Fruit fly (Drosophila melanogaster) whole organism, embryonic: ENCODE measurements around the gene CG34451.

Source experiments
- Aef1 ChIP-seq: fragments of 200-800 bp; sonication (Bioruptor generic); IDR thresholded peaks from 3 replicates; pipeline ENCODE4 v1.3.6; 2022; ENCODE audit warnings: missing biosample characterization, missing genetic modification characterization
- Antp ChIP-seq: fragments of 200-800 bp; sonication (Bioruptor generic); optimal IDR thresholded peaks from 3 replicates; lab custom pipeline; 2016; ENCODE audit warnings: missing biosample characterization, missing genetic modification characterization
- C15 ChIP-seq: fragments of 200-800 bp; sonication (Bioruptor generic); IDR thresholded peaks from 3 replicates; pipeline ENCODE4 v1.3.6; 2022; ENCODE audit warnings: missing biosample characterization, missing genetic modification characterization
- CG10979 ChIP-seq: fragments of 200-800 bp; sonication (Bioruptor generic); optimal IDR thresholded peaks from 2 replicates; lab custom pipeline; 2018; ENCODE audit warnings: missing biosample characterization, mild to moderate bottlenecking, missing genetic modification characterization, moderate library complexity
- CG11085 ChIP-seq: fragments of 200-800 bp; sonication (Bioruptor generic); IDR thresholded peaks from 2 replicates; pipeline ENCODE4 v1.3.6; 2022; ENCODE audit warnings: missing biosample characterization, missing genetic modification characterization
- CG11723 ChIP-seq: fragments of 200-800 bp; sonication (Bioruptor generic); optimal IDR thresholded peaks from 2 replicates; lab custom pipeline; 2017; ENCODE audit warnings: missing biosample characterization, mild to moderate bottlenecking, missing genetic modification characterization
- CG1233 ChIP-seq: fragments of 200-800 bp; sonication (Bioruptor generic); optimal IDR thresholded peaks from 4 replicates; lab custom pipeline; 2018; ENCODE audit warnings: missing biosample characterization, mild to moderate bottlenecking, missing genetic modification characterization
- CG12391 ChIP-seq: fragments of 200-800 bp; sonication (Bioruptor generic); optimal IDR thresholded peaks from 3 replicates; lab custom pipeline; 2018; ENCODE audit warnings: missing biosample characterization, mild to moderate bottlenecking, missing genetic modification characterization, moderate library complexity
- CG12744 ChIP-seq: fragments of 200-800 bp; sonication (Bioruptor generic); optimal IDR thresholded peaks from 2 replicates; lab custom pipeline; 2016; ENCODE audit warnings: missing biosample characterization, missing genetic modification characterization
- CG13424 ChIP-seq: fragments of 200-800 bp; sonication (Bioruptor generic); optimal IDR thresholded peaks from 2 replicates; lab custom pipeline; 2019; ENCODE audit warnings: missing biosample characterization, mild to moderate bottlenecking, missing genetic modification characterization, moderate library complexity
- CG15696 ChIP-seq: fragments of 200-800 bp; sonication (Bioruptor generic); optimal IDR thresholded peaks from 2 replicates; lab custom pipeline; 2019; ENCODE audit warnings: missing biosample characterization, mild to moderate bottlenecking, missing genetic modification characterization, moderate library complexity
- CG16863 ChIP-seq: fragments of 200-800 bp; sonication (Bioruptor generic); optimal IDR thresholded peaks from 3 replicates; lab custom pipeline; 2016; ENCODE audit warnings: missing biosample characterization, missing genetic modification characterization
- CG17912 ChIP-seq: fragments of 200-800 bp; sonication (Bioruptor generic); optimal IDR thresholded peaks from 2 replicates; lab custom pipeline; 2018; ENCODE audit warnings: missing biosample characterization, mild to moderate bottlenecking, missing genetic modification characterization
- CG18011 ChIP-seq: fragments of 200-800 bp; sonication (Bioruptor generic); optimal IDR thresholded peaks from 2 replicates; lab custom pipeline; 2017; ENCODE audit warnings: missing biosample characterization, missing genetic modification characterization, mild to moderate bottlenecking, moderate library complexity, missing genotype
- CG2889 ChIP-seq: fragments of 200-800 bp; sonication (Bioruptor generic); IDR thresholded peaks from 3 replicates; pipeline ENCODE4 v1.3.6; 2022; ENCODE audit warnings: missing biosample characterization, missing genetic modification characterization
- CG3065 ChIP-seq: fragments of 200-800 bp; sonication (Bioruptor generic); optimal IDR thresholded peaks from 2 replicates; lab custom pipeline; 2016; ENCODE audit warnings: missing biosample characterization, missing genetic modification characterization
- CG3281 ChIP-seq: fragments of 200-800 bp; sonication (Bioruptor generic); optimal IDR thresholded peaks from 3 replicates; lab custom pipeline; 2017; ENCODE audit warnings: missing biosample characterization, mild to moderate bottlenecking, missing genetic modification characterization
- CG34224 ChIP-seq: fragments of 200-800 bp; sonication (Bioruptor generic); IDR thresholded peaks from 3 replicates; pipeline ENCODE4 v1.3.6; 2022; ENCODE audit warnings: missing biosample characterization, missing genetic modification characterization; ENCODE audit not compliant: partially characterized antibody
- CG4282 ChIP-seq: fragments of 200-800 bp; sonication (Bioruptor generic); optimal IDR thresholded peaks from 2 replicates; lab custom pipeline; 2016; ENCODE audit warnings: missing biosample characterization, missing genetic modification characterization
- CG4730 ChIP-seq: fragments of 200-800 bp; sonication (Bioruptor generic); IDR thresholded peaks from 2 replicates; pipeline ENCODE4 v1.3.6; 2022; ENCODE audit warnings: missing biosample characterization, missing genetic modification characterization
- CG7963 ChIP-seq: fragments of 200-800 bp; sonication (Bioruptor generic); IDR thresholded peaks from 3 replicates; pipeline ENCODE4 v1.3.6; 2022; ENCODE audit warnings: missing biosample characterization, missing genetic modification characterization; ENCODE audit not compliant: partially characterized antibody
- CG8765 ChIP-seq: fragments of 200-800 bp; sonication (Bioruptor generic); IDR thresholded peaks from 2 replicates; pipeline ENCODE4 v1.3.6; 2022; ENCODE audit warnings: missing biosample characterization, missing genetic modification characterization
- CG9817 ChIP-seq: fragments of 200-800 bp; sonication (Bioruptor generic); optimal IDR thresholded peaks from 2 replicates; lab custom pipeline; 2018; ENCODE audit warnings: missing biosample characterization, mild to moderate bottlenecking, missing genetic modification characterization, moderate library complexity
- CTCF ChIP-seq: fragments of 200-800 bp; sonication (Bioruptor generic); optimal IDR thresholded peaks from 2 replicates; lab custom pipeline; 2017; ENCODE audit warnings: missing biosample characterization, mild to moderate bottlenecking, missing genetic modification characterization, moderate library complexity
- Dad ChIP-seq: fragments of 200-800 bp; sonication (Bioruptor generic); optimal IDR thresholded peaks from 3 replicates; lab custom pipeline; 2016; ENCODE audit warnings: missing biosample characterization, missing genetic modification characterization
- Fer2 ChIP-seq: fragments of 200-800 bp; sonication (Bioruptor generic); optimal IDR thresholded peaks from 2 replicates; lab custom pipeline; 2018; ENCODE audit warnings: missing biosample characterization, mild to moderate bottlenecking, missing genetic modification characterization, moderate library complexity
- Gsc ChIP-seq: fragments of 200-800 bp; sonication (Bioruptor generic); IDR thresholded peaks from 2 replicates; pipeline ENCODE4 v1.3.6; 2022; ENCODE audit warnings: missing biosample characterization, missing genetic modification characterization
- HLH4C ChIP-seq: fragments of 200-800 bp; sonication (Bioruptor generic); IDR thresholded peaks from 3 replicates; pipeline ENCODE4 v1.3.6; 2022; ENCODE audit warnings: missing biosample characterization, missing genetic modification characterization; ENCODE audit not compliant: partially characterized antibody
- Hand ChIP-seq: fragments of 200-800 bp; sonication (Bioruptor generic); optimal IDR thresholded peaks from 2 replicates; lab custom pipeline; 2017; ENCODE audit warnings: mild to moderate bottlenecking, missing biosample characterization, missing genetic modification reagents, missing genetic modification characterization
- HmgD ChIP-seq: fragments of 200-800 bp; sonication (Bioruptor generic); optimal IDR thresholded peaks from 3 replicates; lab custom pipeline; 2016; ENCODE audit warnings: missing biosample characterization, missing genetic modification characterization
- Med ChIP-seq: fragments of 200-800 bp; sonication (Bioruptor generic); peaks from one replicate; lab custom pipeline; 2016; ENCODE audit warnings: missing biosample characterization, missing genetic modification characterization, mild to moderate bottlenecking, inconsistent platforms, moderate library complexity
- Oli ChIP-seq: fragments of 200-800 bp; sonication (Bioruptor generic); optimal IDR thresholded peaks from 2 replicates; lab custom pipeline; 2018; ENCODE audit warnings: missing biosample characterization, mild to moderate bottlenecking, missing genetic modification characterization, moderate library complexity
- Sry-δ ChIP-seq: fragments of 200-800 bp; sonication (Bioruptor generic); optimal IDR thresholded peaks from 2 replicates; lab custom pipeline; 2016; ENCODE audit warnings: missing biosample characterization, missing genetic modification characterization
- Vsx1 ChIP-seq: fragments of 200-800 bp; sonication (Bioruptor generic); optimal IDR thresholded peaks from 2 replicates; lab custom pipeline; 2017; ENCODE audit warnings: missing biosample characterization, mild to moderate bottlenecking, missing genetic modification characterization, missing genetic modification reagents
- abd-A ChIP-seq: fragments of 200-800 bp; sonication (Bioruptor generic); optimal IDR thresholded peaks from 3 replicates; lab custom pipeline; 2019; ENCODE audit warnings: missing biosample characterization, mild to moderate bottlenecking, missing genetic modification characterization, moderate library complexity
- amos ChIP-seq: fragments of 200-800 bp; sonication (Bioruptor generic); IDR thresholded peaks from 2 replicates; pipeline ENCODE4 v1.3.6; 2022; ENCODE audit warnings: missing biosample characterization, missing genetic modification characterization; ENCODE audit not compliant: partially characterized antibody
- ash1 ChIP-seq: fragments of 200-800 bp; sonication (Bioruptor generic); optimal IDR thresholded peaks from 2 replicates; lab custom pipeline; 2018; ENCODE audit warnings: missing biosample characterization, mild to moderate bottlenecking, missing genetic modification characterization
- az2 ChIP-seq: fragments of 200-800 bp; sonication (Bioruptor generic); optimal IDR thresholded peaks from 3 replicates; lab custom pipeline; 2016; ENCODE audit warnings: missing biosample characterization, missing genetic modification characterization
- bab2 ChIP-seq: fragments of 200-800 bp; sonication (Bioruptor generic); optimal IDR thresholded peaks from 2 replicates; lab custom pipeline; 2016; ENCODE audit warnings: missing biosample characterization, missing genetic modification characterization
- chinmo ChIP-seq: fragments of 200-800 bp; sonication (Bioruptor generic); IDR thresholded peaks from 4 replicates; pipeline ENCODE4 v1.3.6; 2022; ENCODE audit warnings: missing biosample characterization, missing genetic modification characterization; ENCODE audit not compliant: partially characterized antibody
- da ChIP-seq: fragments of 200-800 bp; sonication (Bioruptor generic); optimal IDR thresholded peaks from 2 replicates; lab custom pipeline; 2016; ENCODE audit warnings: missing biosample characterization, missing genetic modification characterization
- dysf ChIP-seq: fragments of 200-800 bp; sonication (Bioruptor generic); IDR thresholded peaks from 3 replicates; pipeline ENCODE4 v1.3.6; 2022; ENCODE audit warnings: missing biosample characterization, missing genetic modification characterization
- exex ChIP-seq: fragments of 200-800 bp; sonication (Bioruptor generic); optimal IDR thresholded peaks from 4 replicates; lab custom pipeline; 2018; ENCODE audit warnings: missing biosample characterization, mild to moderate bottlenecking, missing genetic modification characterization, moderate library complexity
- fd96Cb ChIP-seq: fragments of 200-800 bp; sonication (Bioruptor generic); optimal IDR thresholded peaks from 2 replicates; lab custom pipeline; 2018; ENCODE audit warnings: missing biosample characterization, mild to moderate bottlenecking, missing genetic modification characterization, moderate library complexity
- jumu ChIP-seq: fragments of 200-800 bp; sonication (Bioruptor generic); optimal IDR thresholded peaks from 3 replicates; lab custom pipeline; 2016; ENCODE audit warnings: missing biosample characterization, missing genetic modification characterization
- lov ChIP-seq, 2 experiments: fragments of 200-800 bp in 1 of 2; fragments of >200 bp in 1 of 2; sonication (Bioruptor generic) in 1 of 2; IDR thresholded peaks in 1 of 2; optimal IDR thresholded peaks in 1 of 2; 2 replicates in 1 of 2; 3 replicates in 1 of 2; pipeline versions ENCODE4 v1.3.6 to Lab custom; 2017 to 2022; ENCODE audit warnings: missing biosample characterization in 1 of 2, missing genetic modification characterization in 1 of 2
- mam ChIP-seq: fragments of 200-800 bp; sonication (Bioruptor generic); optimal IDR thresholded peaks from 3 replicates; lab custom pipeline; 2016; ENCODE audit warnings: missing biosample characterization, missing genetic modification characterization
- pum ChIP-seq: fragments of 200-800 bp; sonication (Bioruptor generic); optimal IDR thresholded peaks from 2 replicates; lab custom pipeline; 2016; ENCODE audit warnings: missing biosample characterization, missing genetic modification characterization
- wek ChIP-seq: fragments of 200-800 bp; sonication (Bioruptor generic); optimal IDR thresholded peaks from 3 replicates; lab custom pipeline; 2018; ENCODE audit warnings: missing biosample characterization, mild to moderate bottlenecking, missing genetic modification characterization, moderate library complexity

Gene CG34451

DNA sequence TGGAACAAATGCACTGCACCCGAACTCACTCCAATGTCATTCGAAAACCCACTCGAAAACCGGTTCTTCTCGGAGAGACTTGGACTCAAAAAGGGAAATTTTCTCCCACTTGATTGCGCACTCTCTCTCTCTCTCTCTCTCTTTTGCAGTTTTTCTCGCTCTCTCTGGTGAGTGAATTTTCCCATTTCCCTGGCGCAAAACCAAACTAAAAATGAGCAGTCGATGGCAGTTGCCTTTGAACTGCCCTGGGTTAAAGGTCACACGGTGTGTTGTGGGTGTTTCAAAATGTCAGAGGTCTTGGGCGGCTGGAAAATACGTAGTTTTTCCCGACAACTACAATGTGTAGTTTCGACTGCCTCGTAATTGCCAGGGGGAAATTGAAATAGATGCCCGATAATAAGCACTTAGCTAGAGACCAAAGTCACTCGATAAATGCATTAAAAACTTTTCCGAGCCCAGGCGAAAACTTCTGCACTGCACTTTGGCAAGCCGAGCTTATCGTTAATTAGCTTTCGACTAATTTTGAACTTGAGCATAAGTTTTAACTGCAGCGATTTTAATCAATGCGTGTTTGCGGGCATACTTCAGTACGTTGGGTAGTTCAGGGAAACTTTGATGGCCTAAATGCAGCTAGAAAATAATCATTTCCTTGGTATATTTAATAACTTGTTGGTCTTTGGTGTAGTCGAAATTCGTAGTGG lies 37.6 kb upstream of the CG34451 start (continued):
- TF ChIP-seq HLH4C (GFP tag; lab: Robert Waterston, UW) = peak; percentile 57; the same call in 1 of the 3 replicates
- no peak for TF ChIP-seq dysf (GFP tag; lab: Robert Waterston, UW)
- no peak for TF ChIP-seq CG11085 (GFP tag; lab: Robert Waterston, UW)
- TF ChIP-seq Gsc = no peak
- TF ChIP-seq lov (optimal IDR thresholded peaks at IDR 0.05; lab: Kevin White, UChicago) = no peak
- peak; percentile 43; the same call in 1 of the 3 replicates for TF ChIP-seq lov (GFP tag; IDR thresholded peaks at IDR 0.05; lab: Robert Waterston, UW)
- no peak for TF ChIP-seq CG17912 (GFP tag; lab: Kevin White, UChicago)
- TF ChIP-seq CG8765 (GFP tag; lab: Robert Waterston, UW) = no peak
- no peak for TF ChIP-seq CG3281 (GFP tag; lab: Kevin White, UChicago)
- no peak for TF ChIP-seq az2 (GFP tag; lab: Kevin White, UChicago)
- TF ChIP-seq fd96Cb (tag; lab: Kevin White, UChicago) = no peak
- no peak for TF ChIP-seq CG3065 (GFP tag; lab: Kevin White, UChicago)
- no peak for TF ChIP-seq CG7963 (GFP tag; lab: Robert Waterston, UW)
- TF ChIP-seq CG11723 (GFP tag; lab: Kevin White, UChicago) = no peak
- TF ChIP-seq CG4282 = no peak
- no peak for TF ChIP-seq Hand (GFP tag; lab: Kevin White, UChicago)
- TF ChIP-seq bab2 = no peak
- no peak for TF ChIP-seq CG4730 (GFP tag; lab: Robert Waterston, UW)
- TF ChIP-seq Antp (GFP tag; lab: Kevin White, UChicago) = no peak
- no peak for TF ChIP-seq Sry-δ (GFP tag; lab: Kevin White, UChicago)
- no peak for TF ChIP-seq jumu (GFP tag; lab: Kevin White, UChicago)
- peak; percentile 62 for TF ChIP-seq wek (GFP tag; lab: Kevin White, UChicago)
- TF ChIP-seq CTCF (GFP tag; lab: Kevin White, UChicago) = no peak
- no peak for TF ChIP-seq da (GFP tag; lab: Kevin White, UChicago)
- TF ChIP-seq Aef1 (GFP tag; lab: Robert Waterston, UW) = no peak
- TF ChIP-seq chinmo (GFP tag; lab: Robert Waterston, UW) = peak; percentile 75; the same call in 1 of the 4 replicates
- TF ChIP-seq CG15696 (tag; lab: Kevin White, UChicago) = no peak
- TF ChIP-seq mam (GFP tag; lab: Kevin White, UChicago) = no peak
- TF ChIP-seq Dad (GFP tag; lab: Kevin White, UChicago) = no peak
- TF ChIP-seq amos (GFP tag; lab: Robert Waterston, UW) = peak; percentile 47; the same call in 1 of the 2 replicates
- no peak for TF ChIP-seq CG1233
- no peak for TF ChIP-seq pum (GFP tag; lab: Kevin White, UChicago)
- peak; percentile 69 for TF ChIP-seq abd-A (tag; lab: Kevin White, UChicago)
- peak; percentile 63 for TF ChIP-seq Vsx1 (GFP tag; lab: Kevin White, UChicago)
- peak; percentile 85 for TF ChIP-seq Med (GFP tag; lab: Kevin White, UChicago)
- no peak for TF ChIP-seq CG16863 (GFP tag; lab: Kevin White, UChicago)
- no peak for TF ChIP-seq Fer2 (tag; lab: Kevin White, UChicago)
- TF ChIP-seq CG10979 (tag; lab: Kevin White, UChicago) = peak; percentile 32
- no peak for TF ChIP-seq CG18011 (GFP tag; lab: Kevin White, UChicago)
- TF ChIP-seq CG12391 (tag; lab: Kevin White, UChicago) = no peak
- no peak for TF ChIP-seq CG2889 (GFP tag; lab: Robert Waterston, UW)
- TF ChIP-seq CG34224 (GFP tag; lab: Robert Waterston, UW) = peak; percentile 62; the same call in 2 of the 3 replicates
- TF ChIP-seq CG9817 (tag; lab: Kevin White, UChicago) = no peak
- TF ChIP-seq CG13424 (tag; lab: Kevin White, UChicago) = no peak
- no peak for TF ChIP-seq Oli (tag; lab: Kevin White, UChicago)
- no peak for TF ChIP-seq HmgD (GFP tag; lab: Kevin White, UChicago)
- peak; percentile 27 for TF ChIP-seq ash1 (GFP tag; lab: Kevin White, UChicago)
- no peak for TF ChIP-seq exex (tag; lab: Kevin White, UChicago)
- TF ChIP-seq CG12744 (GFP tag; lab: Kevin White, UChicago) = no peak
- no peak for TF ChIP-seq C15 (GFP tag; lab: Robert Waterston, UW)
